Fruit fly (Drosophila melanogaster) whole organism, embryonic: ENCODE results near the gene CG7565.

Experiments
- Adf1 ChIP-seq: fragments of 200-800 bp; sonication (Bioruptor generic); IDR thresholded peaks from 2 replicates; pipeline ENCODE4 v1.3.6; 2022; ENCODE audit warnings: missing biosample characterization, missing genetic modification characterization
- Asciz ChIP-seq: fragments of 200-800 bp; sonication (Bioruptor generic); optimal IDR thresholded peaks from 2 replicates; lab custom pipeline; 2017; ENCODE audit warnings: missing biosample characterization, mild to moderate bottlenecking, missing genetic modification characterization, missing genetic modification reagents
- Atf-2 ChIP-seq: fragments of 200-800 bp; sonication (Bioruptor generic); optimal IDR thresholded peaks from 2 replicates; lab custom pipeline; 2016; ENCODE audit warnings: missing biosample characterization, missing genetic modification characterization
- CG10274 ChIP-seq: fragments of 200-800 bp; sonication (Bioruptor generic); optimal IDR thresholded peaks from 3 replicates; lab custom pipeline; 2017; ENCODE audit warnings: missing biosample characterization, mild to moderate bottlenecking, missing genetic modification characterization
- CG11695 ChIP-seq: fragments of 200-800 bp; sonication (Bioruptor generic); IDR thresholded peaks from 3 replicates; pipeline ENCODE4 v1.3.6; 2022; ENCODE audit warnings: missing biosample characterization, missing genetic modification characterization
- CG12071 ChIP-seq: fragments of 200-800 bp; sonication (Bioruptor generic); optimal IDR thresholded peaks from 3 replicates; lab custom pipeline; 2018; ENCODE audit warnings: missing biosample characterization, mild to moderate bottlenecking, missing genetic modification characterization
- CG12236 ChIP-seq: fragments of 200-800 bp; sonication (Bioruptor generic); optimal IDR thresholded peaks from 2 replicates; lab custom pipeline; 2016; ENCODE audit warnings: missing biosample characterization, missing genetic modification characterization
- CG14014 ChIP-seq: fragments of 200-800 bp; sonication (Bioruptor generic); IDR thresholded peaks from 2 replicates; pipeline ENCODE4 v1.3.6; 2022; ENCODE audit warnings: missing biosample characterization, missing genetic modification characterization
- CG14710 ChIP-seq: fragments of 200-800 bp; sonication (Bioruptor generic); optimal IDR thresholded peaks from 3 replicates; lab custom pipeline; 2019; ENCODE audit warnings: missing biosample characterization, mild to moderate bottlenecking, missing genetic modification characterization, moderate library complexity
- CG16813 ChIP-seq: fragments of 200-800 bp; sonication (Bioruptor generic); IDR thresholded peaks from 3 replicates; pipeline ENCODE4 v1.3.6; 2022; ENCODE audit warnings: missing biosample characterization, missing genetic modification characterization; ENCODE audit not compliant: partially characterized antibody
- CG17385 ChIP-seq: fragments of 200-800 bp; sonication (Bioruptor generic); optimal IDR thresholded peaks from 3 replicates; lab custom pipeline; 2018; ENCODE audit warnings: missing biosample characterization, mild to moderate bottlenecking, missing genetic modification characterization
- CG1792 ChIP-seq: fragments of 200-800 bp; sonication (Bioruptor generic); optimal IDR thresholded peaks from 2 replicates; lab custom pipeline; 2016; ENCODE audit warnings: missing biosample characterization, missing genetic modification characterization
- CG3995 ChIP-seq: fragments of 200-800 bp; sonication (Bioruptor generic); optimal IDR thresholded peaks from 3 replicates; lab custom pipeline; 2016; ENCODE audit warnings: missing biosample characterization, missing genetic modification characterization
- CG6683 ChIP-seq: fragments of 200-800 bp; sonication (Bioruptor generic); optimal IDR thresholded peaks from 2 replicates; lab custom pipeline; 2017; ENCODE audit warnings: missing biosample characterization, mild to moderate bottlenecking, missing genetic modification characterization, missing genetic modification reagents
- CG6765 ChIP-seq: fragments of 200-800 bp; sonication (Bioruptor generic); optimal IDR thresholded peaks from 3 replicates; lab custom pipeline; 2017; ENCODE audit warnings: missing biosample characterization, mild to moderate bottlenecking, missing genetic modification characterization
- CG7745 ChIP-seq: fragments of 200-800 bp; sonication (Bioruptor generic); optimal IDR thresholded peaks from 2 replicates; lab custom pipeline; 2018; ENCODE audit warnings: missing biosample characterization, mild to moderate bottlenecking, missing genetic modification characterization, moderate library complexity
- CG8290 ChIP-seq, 3 experiments: fragments of 200-800 bp; sonication (Bioruptor generic); optimal IDR thresholded peaks; 2 replicates each; lab custom pipeline; 2016 to 2019; ENCODE audit warnings: missing biosample characterization in 3 of 3, missing genetic modification characterization in 3 of 3, mild to moderate bottlenecking in 2 of 3, moderate library complexity in 1 of 3
- CG8388 ChIP-seq: fragments of 200-800 bp; sonication (Bioruptor generic); optimal IDR thresholded peaks from 2 replicates; lab custom pipeline; 2019; ENCODE audit warnings: missing biosample characterization, mild to moderate bottlenecking, missing genetic modification characterization, moderate library complexity
- CG9215 ChIP-seq: fragments of 200-800 bp; sonication (Bioruptor generic); IDR thresholded peaks from 2 replicates; pipeline ENCODE4 v1.3.6; 2022; ENCODE audit warnings: missing biosample characterization, missing genetic modification characterization
- CG9609 ChIP-seq: fragments of 200-800 bp; sonication (Bioruptor generic); optimal IDR thresholded peaks from 3 replicates; lab custom pipeline; 2016; ENCODE audit warnings: missing biosample characterization, missing genetic modification characterization
- CHES-1-like ChIP-seq: fragments of 200-800 bp; sonication (Bioruptor generic); optimal IDR thresholded peaks from 2 replicates; lab custom pipeline; 2016; ENCODE audit warnings: missing biosample characterization, missing genetic modification characterization
- Chrac-16 ChIP-seq: fragments of 200-800 bp; sonication (Bioruptor generic); optimal IDR thresholded peaks from 3 replicates; lab custom pipeline; 2016; ENCODE audit warnings: missing biosample characterization, missing genetic modification characterization
- D ChIP-seq, 2 experiments: fragments of 200-800 bp in 1 of 2; fragments of >200 bp in 1 of 2; sonication (Bioruptor generic) in 1 of 2; optimal IDR thresholded peaks; 2 replicates in 1 of 2; 3 replicates in 1 of 2; lab custom pipeline; 2017; ENCODE audit warnings: mild to moderate bottlenecking in 1 of 2, missing biosample characterization in 1 of 2, missing genetic modification characterization in 1 of 2, missing genetic modification reagents in 1 of 2
- Drgx ChIP-seq: fragments of 200-800 bp; sonication (Bioruptor generic); IDR thresholded peaks from 2 replicates; pipeline ENCODE4 v1.3.6; 2022; ENCODE audit warnings: missing biosample characterization, missing genetic modification characterization
- Ets97D ChIP-seq: fragments of 200-800 bp; sonication (Bioruptor generic); optimal IDR thresholded peaks from 3 replicates; lab custom pipeline; 2016; ENCODE audit warnings: missing biosample characterization, missing genetic modification characterization
- H15 ChIP-seq: fragments of 200-800 bp; sonication (Bioruptor generic); IDR thresholded peaks from 3 replicates; pipeline ENCODE4 v1.3.6; 2022; ENCODE audit warnings: missing biosample characterization, missing genetic modification characterization
- Hey ChIP-seq: fragments of 200-800 bp; sonication (Bioruptor generic); optimal IDR thresholded peaks from 3 replicates; lab custom pipeline; 2018; ENCODE audit warnings: missing biosample characterization, mild to moderate bottlenecking, missing genetic modification characterization
- HmgD ChIP-seq: fragments of 200-800 bp; sonication (Bioruptor generic); optimal IDR thresholded peaks from 3 replicates; lab custom pipeline; 2016; ENCODE audit warnings: missing biosample characterization, missing genetic modification characterization
- Hmr ChIP-seq: fragments of 200-800 bp; sonication (Bioruptor generic); optimal IDR thresholded peaks from 3 replicates; lab custom pipeline; 2017; ENCODE audit warnings: mild to moderate bottlenecking, missing biosample characterization, missing genetic modification reagents, missing genetic modification characterization
- Myb ChIP-seq: fragments of 200-800 bp; sonication (Bioruptor generic); optimal IDR thresholded peaks from 2 replicates; lab custom pipeline; 2016; ENCODE audit warnings: missing biosample characterization, missing genetic modification characterization
- NFAT ChIP-seq: fragments of 200-800 bp; sonication (Bioruptor generic); IDR thresholded peaks from 2 replicates; pipeline ENCODE4 v1.3.6; 2022; ENCODE audit warnings: missing biosample characterization, missing genetic modification characterization
- NK7.1 ChIP-seq: fragments of 200-800 bp; sonication (Bioruptor generic); optimal IDR thresholded peaks from 3 replicates; lab custom pipeline; 2016; ENCODE audit warnings: missing biosample characterization, missing genetic modification characterization
- Nf-YB ChIP-seq: fragments of 200-800 bp; sonication (Bioruptor generic); optimal IDR thresholded peaks from 3 replicates; lab custom pipeline; 2019; ENCODE audit warnings: missing biosample characterization, mild to moderate bottlenecking, missing genetic modification characterization, moderate library complexity
- Ptx1 ChIP-seq: fragments of 200-800 bp; sonication (Bioruptor generic); IDR thresholded peaks from 2 replicates; pipeline ENCODE4 v1.3.6; 2022; ENCODE audit warnings: missing biosample characterization, missing genetic modification characterization
- Ravus ChIP-seq: fragments of 200-800 bp; sonication (Bioruptor generic); IDR thresholded peaks from 2 replicates; pipeline ENCODE4 v1.3.6; 2022; ENCODE audit warnings: missing biosample characterization, missing genetic modification characterization
- Sox102F ChIP-seq: fragments of 200-800 bp; sonication (Bioruptor generic); optimal IDR thresholded peaks from 2 replicates; lab custom pipeline; 2018; ENCODE audit warnings: missing biosample characterization, mild to moderate bottlenecking, missing genetic modification characterization, moderate library complexity
- TFAM ChIP-seq: fragments of 200-800 bp; sonication (Bioruptor generic); optimal IDR thresholded peaks from 2 replicates; lab custom pipeline; 2017; ENCODE audit warnings: missing biosample characterization, missing genetic modification characterization, inconsistent platforms
- al ChIP-seq: fragments of 200-800 bp; sonication (Bioruptor generic); IDR thresholded peaks from 2 replicates; pipeline ENCODE4 v1.3.6; 2022; ENCODE audit warnings: missing biosample characterization, missing genetic modification characterization
- gce ChIP-seq: fragments of 200-800 bp; sonication (Bioruptor generic); IDR thresholded peaks from 3 replicates; pipeline ENCODE4 v1.3.6; 2022; ENCODE audit warnings: missing biosample characterization, missing genetic modification characterization
- gfzf ChIP-seq: fragments of 200-800 bp; sonication (Bioruptor generic); optimal IDR thresholded peaks from 2 replicates; lab custom pipeline; 2016; ENCODE audit warnings: missing biosample characterization, mild to moderate bottlenecking, missing genetic modification characterization, moderate library complexity
- klu ChIP-seq: fragments of 200-800 bp; sonication (Bioruptor generic); IDR thresholded peaks from 2 replicates; pipeline ENCODE4 v1.3.6; 2022; ENCODE audit warnings: missing biosample characterization, missing genetic modification characterization
- luna ChIP-seq: fragments of 200-800 bp; sonication (Bioruptor generic); optimal IDR thresholded peaks from 2 replicates; lab custom pipeline; 2016; ENCODE audit warnings: missing biosample characterization, missing genetic modification characterization
- sc ChIP-seq, 3 experiments: fragments of >200 bp in 2 of 3; fragments of 200-800 bp in 1 of 3; sonication (Bioruptor generic) in 1 of 3; optimal IDR thresholded peaks; 2 replicates in 2 of 3; 3 replicates in 1 of 3; lab custom pipeline; 2017; ENCODE audit warnings: mild to moderate bottlenecking in 1 of 3, missing biosample characterization in 1 of 3, missing genetic modification characterization in 1 of 3, missing genetic modification reagents in 1 of 3
- sd ChIP-seq: fragments of 200-800 bp; sonication (Bioruptor generic); optimal IDR thresholded peaks from 3 replicates; lab custom pipeline; 2018; ENCODE audit warnings: missing biosample characterization, mild to moderate bottlenecking, missing genetic modification characterization, moderate library complexity
- sob ChIP-seq: fragments of 200-800 bp; sonication (Bioruptor generic); IDR thresholded peaks from 2 replicates; pipeline ENCODE4 v1.3.6; 2022; ENCODE audit warnings: missing biosample characterization, missing genetic modification characterization
- tna ChIP-seq: fragments of 200-800 bp; sonication (Bioruptor generic); IDR thresholded peaks from 2 replicates; pipeline ENCODE4 v1.3.6; 2022; ENCODE audit warnings: missing biosample characterization, missing genetic modification characterization; ENCODE audit not compliant: partially characterized antibody
- toy ChIP-seq: fragments of 200-800 bp; sonication (Bioruptor generic); IDR thresholded peaks from 2 replicates; pipeline ENCODE4 v1.3.6; 2022; ENCODE audit warnings: missing biosample characterization, missing genetic modification characterization
- z ChIP-seq: fragments of 200-800 bp; sonication (Bioruptor generic); IDR thresholded peaks from 3 replicates; pipeline ENCODE4 v1.3.6; 2022; ENCODE audit warnings: missing biosample characterization, missing genetic modification characterization
- zen ChIP-seq: fragments of 200-800 bp; sonication (Bioruptor generic); optimal IDR thresholded peaks from 3 replicates; lab custom pipeline; 2018; ENCODE audit warnings: missing biosample characterization, mild to moderate bottlenecking, missing genetic modification characterization, moderate library complexity
- zf30C ChIP-seq: fragments of 200-800 bp; sonication (Bioruptor generic); optimal IDR thresholded peaks from 3 replicates; lab custom pipeline; 2018; ENCODE audit warnings: missing biosample characterization, mild to moderate bottlenecking, missing genetic modification characterization

CG7565 gene

DNA sequence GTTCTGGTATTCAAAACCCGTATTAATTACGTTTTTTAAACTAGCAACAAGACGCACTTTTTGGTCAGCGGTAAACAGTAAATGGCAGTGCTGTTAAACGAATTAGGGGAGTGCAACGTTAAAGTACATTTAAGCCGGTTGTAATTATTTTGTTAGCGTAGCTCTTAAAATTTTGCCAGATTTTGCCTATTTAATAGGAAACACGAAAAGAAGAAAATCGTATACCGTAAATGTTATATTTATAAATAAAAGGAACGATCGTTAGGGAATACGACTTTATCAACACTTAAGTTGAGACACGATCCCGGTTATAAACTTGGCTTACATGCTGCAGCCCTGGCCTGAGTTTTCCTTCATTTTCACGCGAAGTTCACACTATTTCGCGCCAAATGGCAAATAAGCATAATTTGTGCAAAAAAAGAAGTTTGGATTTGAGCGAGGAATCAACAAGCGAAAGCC, 45.9 kb upstream of the CG7565 start, which contains the start of the genes Setx and mus301 (continued):
- TF ChIP-seq CG10274 (GFP tag; lab: Kevin White, UChicago) (peak; percentile 9), TFAM (no peak), CG16813 (no peak), NFAT (peak; percentile 69), CG6765 (GFP tag; lab: Kevin White, UChicago) (no peak), HmgD (peak; percentile 88), zen (tag; lab: Kevin White, UChicago) (peak; percentile 88), Hmr (peak; percentile 92), zf30C (GFP tag; lab: Kevin White, UChicago) (no peak), CG14014 (GFP tag; lab: Robert Waterston, UW) (peak; percentile 72), D (optimal IDR thresholded peaks at IDR 0.05; lab: Kevin White, UChicago) (no peak), D (GFP tag; optimal IDR thresholded peaks at IDR 0.05; lab: Kevin White, UChicago) (no peak), CG6683 (GFP tag; lab: Kevin White, UChicago) (no peak), sd (tag; lab: Kevin White, UChicago) (no peak), CG9215 (GFP tag; lab: Robert Waterston, UW) (peak; percentile 80), CG1792 (peak; percentile 66), sob (peak; percentile 92), Hey (tag; lab: Kevin White, UChicago) (no peak), CG12236 (GFP tag; lab: Kevin White, UChicago) (peak; percentile 53), Asciz (peak; percentile 40), gfzf (GFP tag; lab: Kevin White, UChicago) (peak; percentile 92), Chrac-16 (GFP tag; lab: Kevin White, UChicago) (peak; percentile 84), CG14710 (tag; lab: Kevin White, UChicago) (peak; percentile 91), gce (GFP tag; lab: Robert Waterston, UW) (no peak), Sox102F (GFP tag; lab: Kevin White, UChicago) (no peak), CG12071 (no peak), CHES-1-like (GFP tag; lab: Kevin White, UChicago) (peak; percentile 85), H15 (GFP tag; lab: Robert Waterston, UW) (peak; percentile 65; the same call in 1 of the 3 replicates), CG9609 (GFP tag; lab: Kevin White, UChicago) (peak; percentile 75), Ptx1 (peak; percentile 79), Myb (GFP tag; lab: Kevin White, UChicago) (peak; percentile 83), CG7745 (tag; lab: Kevin White, UChicago) (no peak), CG8290 (GFP tag; optimal IDR thresholded peaks at IDR 0.05; lab: Kevin White, UChicago) (peak; percentile 83), CG8290 (tag; optimal IDR thresholded peaks at IDR 0.05; lab: Kevin White, UChicago) (no peak), CG8388 (peak; percentile 51), toy (GFP tag; lab: Robert Waterston, UW) (no peak), CG17385 (GFP tag; lab: Kevin White, UChicago) (peak; percentile 66), Drgx (GFP tag; lab: Robert Waterston, UW) (no peak), luna (GFP tag; lab: Kevin White, UChicago) (peak; percentile 73), CG11695 (peak; percentile 59), z (GFP tag; lab: Robert Waterston, UW) (no peak), al (GFP tag; lab: Robert Waterston, UW) (peak; percentile 60), Atf-2 (peak; percentile 74), Ravus (GFP tag; lab: Robert Waterston, UW) (no peak), Nf-YB (GFP tag; lab: Kevin White, UChicago) (peak; percentile 30), CG3995 (GFP tag; lab: Kevin White, UChicago) (peak; percentile 54), Adf1 (peak; percentile 41), tna (GFP tag; lab: Robert Waterston, UW) (no peak), NK7.1 (GFP tag; lab: Kevin White, UChicago) (peak; percentile 23), Ets97D (peak; percentile 93), klu (GFP tag; lab: Robert Waterston, UW) (peak; percentile 72), sc (optimal IDR thresholded peaks at IDR 0.05; lab: Kevin White, UChicago) (no peak), sc (GFP tag; optimal IDR thresholded peaks at IDR 0.05; lab: Kevin White, UChicago) (peak; percentile 34)
